Worm (Caenorhabditis elegans) whole organism, mixed stage, embryonic: ENCODE data around the gene T10D4.15.

Experiments
- blmp-1 ChIP-seq: fragments of 150-350 bp; optimal IDR thresholded peaks from 2 replicates; lab custom pipeline; 2014; ENCODE audit warnings: missing biosample characterization, missing genetic modification characterization
- elt-3 ChIP-seq: fragments of 150-350 bp; optimal IDR thresholded peaks from 2 replicates; lab custom pipeline; 2014; ENCODE audit warnings: missing biosample characterization, missing genetic modification characterization
- nhr-237 ChIP-seq: fragments of 150-350 bp; optimal IDR thresholded peaks from 2 replicates; lab custom pipeline; 2014; ENCODE audit warnings: missing biosample characterization, missing genetic modification characterization
- nhr-28 ChIP-seq: fragments of 150-350 bp; optimal IDR thresholded peaks from 2 replicates; lab custom pipeline; 2014; ENCODE audit warnings: missing biosample characterization, missing genetic modification characterization
- pha-4 ChIP-seq: fragments of 150-350 bp; optimal IDR thresholded peaks from 2 replicates; lab custom pipeline; 2018; ENCODE audit warnings: missing biosample characterization, missing genetic modification reagents, missing genetic modification characterization
- unc-39 ChIP-seq: fragments of 150-350 bp; optimal IDR thresholded peaks from 2 replicates; lab custom pipeline; 2014; ENCODE audit warnings: missing biosample characterization, missing genetic modification characterization
- unc-62 ChIP-seq: fragments of 150-350 bp; optimal IDR thresholded peaks from 2 replicates; lab custom pipeline; 2014; ENCODE audit warnings: missing biosample characterization, missing genetic modification reagents, missing genetic modification characterization
- ztf-11 ChIP-seq: fragments of 150-350 bp; optimal IDR thresholded peaks from 2 replicates; lab custom pipeline; 2014; ENCODE audit warnings: missing biosample characterization, missing genetic modification characterization

DNA sequence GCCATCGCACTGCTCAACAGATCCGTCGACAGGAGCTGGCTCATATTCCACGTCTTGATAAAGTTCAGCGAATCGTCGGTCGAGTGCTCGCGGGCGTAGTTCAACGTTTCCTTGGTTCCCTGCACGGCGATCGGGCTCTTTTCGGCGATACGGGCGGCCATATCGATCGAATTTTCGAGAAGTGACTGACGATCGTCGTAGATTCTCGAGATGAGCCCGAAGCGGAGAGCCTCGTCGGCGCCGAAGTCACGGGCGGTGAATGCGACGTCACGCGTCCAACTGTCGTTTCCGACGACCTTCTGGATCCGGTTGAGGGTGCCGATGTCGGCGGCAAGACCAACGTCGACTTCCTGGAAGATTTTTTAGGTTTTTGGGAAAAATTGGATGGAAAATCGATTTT, 36.4 kb upstream of the T10D4.15 start:
- TF ChIP-seq nhr-28 (tag; lab: Kevin White, UChicago), result no peak
- no peak for TF ChIP-seq blmp-1 (tag; lab: Kevin White, UChicago)
- no peak for TF ChIP-seq unc-39 (tag; lab: Kevin White, UChicago)
- no peak for TF ChIP-seq ztf-11 (tag; lab: Kevin White, UChicago)
- TF ChIP-seq elt-3 (tag; lab: Kevin White, UChicago), result no peak
- no peak for TF ChIP-seq unc-62 (GFP tag; lab: Kevin White, UChicago)
- TF ChIP-seq nhr-237, result no peak
- no peak for TF ChIP-seq pha-4 (tag; lab: Kevin White, UChicago)
